Worm (Caenorhabditis elegans): ENCODE measurements around the gene pgp-1.

ce11 chrIV:12584146-12584545, 14.8 kb downstream of the pgp-1 start:
- no peak for TF ChIP-seq ekl-4 (GFP tag; IDR thresholded peaks at IDR 0.05)
- TF ChIP-seq C06A6.2 (GFP tag; conservative IDR thresholded peaks at IDR 0.05), result no peak
- no peak for TF ChIP-seq unc-62 (GFP tag; optimal IDR thresholded peaks at IDR 0.05)
- no peak for TF ChIP-seq cebp-2 (GFP tag; IDR thresholded peaks at IDR 0.05)
- TF ChIP-seq chd-7 (tag; optimal IDR thresholded peaks at IDR 0.05), result no peak
- TF ChIP-seq tbx-9 (tag; optimal IDR thresholded peaks at IDR 0.05; ENCODE audit: borderline replicate concordance), result no peak
- TF ChIP-seq nhr-90 (tag; optimal IDR thresholded peaks at IDR 0.05), result no peak
- no peak for TF ChIP-seq Y95B8A.8 (GFP tag; IDR thresholded peaks at IDR 0.05)
- no peak for TF ChIP-seq atf-7 (tag; optimal IDR thresholded peaks at IDR 0.05)
- TF ChIP-seq F33H1.4 (GFP tag; IDR thresholded peaks at IDR 0.05), result no peak
